Fruit fly (Drosophila melanogaster) whole organism, wandering third instar larva: ENCODE results near the gene CG42571.
A peak's percentile ranks its signal among the peaks of the same experiment; 100 is the strongest.

Experiments used
- Abd-B ChIP-seq: fragments of >200 bp; optimal IDR thresholded peaks from 2 replicates; lab custom pipeline; 2017; ENCODE audit warnings: missing biosample characterization, missing genetic modification characterization
- CG32264 ChIP-seq: fragments of 200-800 bp; sonication (Bioruptor generic); optimal IDR thresholded peaks from 2 replicates; lab custom pipeline; 2016; ENCODE audit warnings: missing biosample characterization, missing genetic modification characterization
- CG9705 ChIP-seq: fragments of 200-800 bp; sonication (Bioruptor generic); optimal IDR thresholded peaks from 2 replicates; lab custom pipeline; 2018; ENCODE audit warnings: missing biosample characterization, mild to moderate bottlenecking, missing genetic modification characterization
- CrebA ChIP-seq: fragments of 200-800 bp; sonication (Bioruptor generic); optimal IDR thresholded peaks from 2 replicates; lab custom pipeline; 2016; ENCODE audit warnings: missing biosample characterization, mild to moderate bottlenecking, missing genetic modification characterization, borderline replicate concordance
- Dfd ChIP-seq: fragments of >200 bp; optimal IDR thresholded peaks from 2 replicates; lab custom pipeline; 2017; ENCODE audit warnings: missing biosample characterization, missing genetic modification characterization
- Dif ChIP-seq: fragments of 200-275, 200-300 bp; sonication (Bioruptor generic); optimal IDR thresholded peaks from 2 replicates; lab custom pipeline; 2018; ENCODE audit warnings: missing biosample characterization, missing genetic modification characterization; ENCODE audit not compliant: partially characterized antibody
- GATAd ChIP-seq: sonication (Bioruptor generic); optimal IDR thresholded peaks from 2 replicates; lab custom pipeline; 2016; ENCODE audit warnings: missing biosample characterization, missing genetic modification characterization
- HLH106 ChIP-seq: fragments of 200-800 bp; optimal IDR thresholded peaks from 3 replicates; lab custom pipeline; 2019; ENCODE audit warnings: missing biosample characterization, mild to moderate bottlenecking, missing genetic modification characterization, moderate library complexity
- Hnf4 ChIP-seq: fragments of 200-800 bp; sonication (Bioruptor generic); optimal IDR thresholded peaks from 2 replicates; lab custom pipeline; 2016; ENCODE audit warnings: missing biosample characterization, mild to moderate bottlenecking, missing genetic modification characterization
- Hr83 ChIP-seq: fragments of 200-300 bp; sonication (Bioruptor generic); optimal IDR thresholded peaks from 2 replicates; lab custom pipeline; 2016; ENCODE audit warnings: missing biosample characterization, mild to moderate bottlenecking, missing genetic modification characterization, moderate library complexity; ENCODE audit not compliant: poor library complexity, severe bottlenecking
- Jra ChIP-seq: sonication (Bioruptor generic); optimal IDR thresholded peaks from 2 replicates; lab custom pipeline; 2016; ENCODE audit warnings: missing biosample characterization, missing genetic modification characterization
- Mio ChIP-seq: sonication (Bioruptor generic); optimal IDR thresholded peaks from 2 replicates; lab custom pipeline; 2016; ENCODE audit warnings: missing biosample characterization, missing genetic modification characterization
- Myc ChIP-seq: fragments of >200 bp; optimal IDR thresholded peaks from 2 replicates; lab custom pipeline; 2017
- N ChIP-seq: fragments of >200 bp; optimal IDR thresholded peaks from 2 replicates; lab custom pipeline; 2018; ENCODE audit warnings: missing biosample characterization, missing external identifiers, missing genetic modification characterization
- OdsH ChIP-seq: fragments of 200-800 bp; sonication (Bioruptor generic); optimal IDR thresholded peaks from 2 replicates; lab custom pipeline; 2016; ENCODE audit warnings: missing biosample characterization, mild to moderate bottlenecking, missing genetic modification characterization
- Rel ChIP-seq, 2 experiments: fragments of 200-800 bp; sonication (Bioruptor generic) in 1 of 2; optimal IDR thresholded peaks; 2 replicates in 1 of 2; 3 replicates in 1 of 2; lab custom pipeline; 2016 to 2019; ENCODE audit warnings: mild to moderate bottlenecking in 2 of 2, missing biosample characterization in 2 of 2, missing genetic modification characterization in 2 of 2, moderate library complexity in 1 of 2
- Vsx2 ChIP-seq: fragments of 200-300, 225-300 bp; sonication (Bioruptor generic); optimal IDR thresholded peaks from 2 replicates; lab custom pipeline; 2018; ENCODE audit warnings: missing biosample characterization, missing genetic modification characterization; ENCODE audit not compliant: partially characterized antibody
- br ChIP-seq: fragments of 200-800 bp; sonication (Bioruptor generic); optimal IDR thresholded peaks from 2 replicates; lab custom pipeline; 2016; ENCODE audit warnings: missing biosample characterization, missing genetic modification characterization
- brk ChIP-seq: fragments of 200-800 bp; sonication (Bioruptor generic); optimal IDR thresholded peaks from 2 replicates; lab custom pipeline; 2016; ENCODE audit warnings: missing biosample characterization, mild to moderate bottlenecking, missing genetic modification characterization
- dl ChIP-seq, 2 experiments: fragments of 175-275, 200-275 bp in 1 of 2; fragments of 200-275 bp in 1 of 2; sonication (Bioruptor generic); optimal IDR thresholded peaks; lab custom pipeline; 2018; ENCODE audit warnings: mild to moderate bottlenecking in 2 of 2, missing biosample characterization in 2 of 2, missing genetic modification characterization in 2 of 2, moderate library complexity in 2 of 2; ENCODE audit not compliant: partially characterized antibody in 2 of 2, insufficient read depth in 1 of 2
- dsf ChIP-seq: sonication (Bioruptor generic); optimal IDR thresholded peaks from 2 replicates; lab custom pipeline; 2016; ENCODE audit warnings: missing biosample characterization, missing genetic modification characterization, borderline replicate concordance
- ey ChIP-seq: fragments of 200-800 bp; sonication (Bioruptor generic); optimal IDR thresholded peaks from 2 replicates; lab custom pipeline; 2016; ENCODE audit warnings: missing biosample characterization, missing genetic modification characterization
- foxo ChIP-seq, 2 experiments: fragments of 200-800 bp; sonication (Bioruptor generic); optimal IDR thresholded peaks; 2 replicates in 1 of 2; 3 replicates in 1 of 2; lab custom pipeline; 2016 to 2017; ENCODE audit warnings: missing biosample characterization in 2 of 2, missing genetic modification characterization in 2 of 2
- fru ChIP-seq: fragments of 200-800 bp; sonication (Bioruptor generic); optimal IDR thresholded peaks from 3 replicates; lab custom pipeline; 2016; ENCODE audit warnings: missing biosample characterization, mild to moderate bottlenecking, missing genetic modification characterization
- h ChIP-seq: fragments of 200-800 bp; sonication (Bioruptor generic); optimal IDR thresholded peaks from 3 replicates; lab custom pipeline; 2016; ENCODE audit warnings: missing biosample characterization, mild to moderate bottlenecking, missing genetic modification characterization
- lola ChIP-seq: fragments of >200 bp; optimal IDR thresholded peaks from 2 replicates; lab custom pipeline; 2017; ENCODE audit warnings: missing biosample characterization, missing genetic modification characterization
- psq ChIP-seq: fragments of 200-800 bp; sonication (Bioruptor generic); optimal IDR thresholded peaks from 3 replicates; lab custom pipeline; 2017; ENCODE audit warnings: missing biosample characterization, mild to moderate bottlenecking, missing genetic modification characterization, moderate library complexity
- rgr ChIP-seq: fragments of 200-800 bp; sonication (Bioruptor generic); optimal IDR thresholded peaks from 3 replicates; lab custom pipeline; 2016; ENCODE audit warnings: missing biosample characterization, mild to moderate bottlenecking, missing genetic modification characterization
- sage ChIP-seq: fragments of 200-800 bp; sonication (Bioruptor generic); optimal IDR thresholded peaks from 2 replicates; lab custom pipeline; 2016; ENCODE audit warnings: missing biosample characterization, mild to moderate bottlenecking, missing genetic modification characterization
- tai ChIP-seq: sonication (Bioruptor generic); optimal IDR thresholded peaks from 2 replicates; lab custom pipeline; 2016; ENCODE audit warnings: missing biosample characterization, missing genetic modification characterization
- usp ChIP-seq: fragments of >200 bp; optimal IDR thresholded peaks from 2 replicates; lab custom pipeline; 2017; ENCODE audit warnings: missing biosample characterization, missing genetic modification characterization
- woc ChIP-seq: sonication (Bioruptor generic); optimal IDR thresholded peaks from 2 replicates; lab custom pipeline; 2016; ENCODE audit warnings: missing biosample characterization, mild to moderate bottlenecking, missing genetic modification characterization

Gene CG42571

DNA sequence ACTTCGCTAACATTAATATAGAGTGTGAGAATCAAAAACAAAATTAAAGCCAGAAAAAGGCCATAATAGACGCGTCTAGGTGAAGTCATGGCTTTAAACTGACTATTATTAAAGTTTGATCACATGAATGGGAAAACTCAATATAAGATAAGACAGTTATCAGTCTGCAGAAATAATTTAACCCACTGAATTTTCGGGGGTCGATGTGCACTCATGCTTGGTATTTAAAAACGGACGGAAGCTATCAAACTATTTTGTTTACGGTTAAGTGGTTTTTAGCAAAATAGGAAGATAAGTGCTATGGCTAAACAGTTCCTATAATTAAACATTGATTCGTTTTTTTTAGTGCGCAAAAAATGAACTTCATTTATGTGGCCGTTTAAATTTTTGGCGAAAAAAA lies 24.3 kb upstream of the CG42571 start, which contains the start of gene CG34451:
TSS of gene CG34451 (minus strand) at position 101 of the 400 bp plus-strand sequence.
- no peak for TF ChIP-seq Dif (GFP tag; lab: Kevin White, UChicago)
- TF ChIP-seq woc (GFP tag; lab: Kevin White, UChicago) = no peak
- TF ChIP-seq HLH106 (tag; lab: Kevin White, UChicago) = no peak
- TF ChIP-seq h (GFP tag; lab: Kevin White, UChicago) = no peak
- no peak for TF ChIP-seq foxo (GFP tag; optimal IDR thresholded peaks at IDR 0.05; lab: Kevin White, UChicago)
- no peak for TF ChIP-seq brk
- TF ChIP-seq dl (GFP tag; optimal IDR thresholded peaks at IDR 0.05; lab: Kevin White, UChicago; ENCODE audit: insufficient read depth in 1 of 2, partially characterized antibody in 2 of 2) = no peak
- TF ChIP-seq usp (GFP tag; lab: Kevin White, UChicago) = no peak
- TF ChIP-seq Rel (GFP tag; optimal IDR thresholded peaks at IDR 0.05; lab: Kevin White, UChicago) = no peak
- no peak for TF ChIP-seq Rel (tag; optimal IDR thresholded peaks at IDR 0.05; lab: Kevin White, UChicago)
- TF ChIP-seq tai (GFP tag; lab: Kevin White, UChicago) = no peak
- TF ChIP-seq CG32264 = no peak
- TF ChIP-seq dsf (GFP tag; lab: Kevin White, UChicago) = no peak
- TF ChIP-seq GATAd = no peak
- no peak for TF ChIP-seq CG9705 (GFP tag; lab: Kevin White, UChicago)
- no peak for TF ChIP-seq br (GFP tag; lab: Kevin White, UChicago)
- TF ChIP-seq Abd-B (GFP tag; lab: Kevin White, UChicago) = no peak
- no peak for TF ChIP-seq fru
- TF ChIP-seq Hr83 (GFP tag; lab: Kevin White, UChicago) = no peak
- TF ChIP-seq, all 38 proteins: peak for 0

DNA sequence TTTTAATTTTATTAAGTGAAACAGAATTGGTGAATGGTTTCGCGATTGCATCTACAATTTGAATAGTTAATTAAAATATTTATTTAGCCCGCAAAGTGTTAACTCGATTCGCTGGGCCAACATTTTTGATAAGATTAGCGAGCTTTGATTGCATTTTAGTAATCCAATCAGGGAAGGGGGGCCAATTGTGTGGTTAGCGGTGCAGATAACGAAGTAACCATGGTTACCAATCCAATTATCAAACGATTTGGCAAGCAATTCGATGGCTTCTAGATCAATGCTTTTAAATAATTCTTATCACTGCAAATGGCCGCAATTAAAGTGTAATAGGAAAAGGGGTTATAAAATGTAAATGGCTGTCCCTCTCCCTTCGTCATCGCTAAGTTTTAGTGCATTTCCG lies 23.9 kb upstream of the CG42571 start:
- TF ChIP-seq psq (GFP tag; lab: Kevin White, UChicago) (no peak), ey (GFP tag; lab: Kevin White, UChicago) (no peak), Dfd (GFP tag; lab: Kevin White, UChicago) (no peak), N (GFP tag; lab: Kevin White, UChicago) (no peak), Jra (GFP tag; lab: Kevin White, UChicago) (no peak), Rel (GFP tag; optimal IDR thresholded peaks at IDR 0.05; lab: Kevin White, UChicago) (no peak), Rel (tag; optimal IDR thresholded peaks at IDR 0.05; lab: Kevin White, UChicago) (no peak), CG32264 (no peak), Hnf4 (GFP tag; lab: Kevin White, UChicago) (no peak), OdsH (GFP tag; lab: Kevin White, UChicago) (no peak), Myc (lab: Kevin White, UChicago) (no peak), woc (GFP tag; lab: Kevin White, UChicago) (no peak), HLH106 (tag; lab: Kevin White, UChicago) (no peak), sage (no peak)
- TF ChIP-seq, all 38 proteins: peak for 0

DNA sequence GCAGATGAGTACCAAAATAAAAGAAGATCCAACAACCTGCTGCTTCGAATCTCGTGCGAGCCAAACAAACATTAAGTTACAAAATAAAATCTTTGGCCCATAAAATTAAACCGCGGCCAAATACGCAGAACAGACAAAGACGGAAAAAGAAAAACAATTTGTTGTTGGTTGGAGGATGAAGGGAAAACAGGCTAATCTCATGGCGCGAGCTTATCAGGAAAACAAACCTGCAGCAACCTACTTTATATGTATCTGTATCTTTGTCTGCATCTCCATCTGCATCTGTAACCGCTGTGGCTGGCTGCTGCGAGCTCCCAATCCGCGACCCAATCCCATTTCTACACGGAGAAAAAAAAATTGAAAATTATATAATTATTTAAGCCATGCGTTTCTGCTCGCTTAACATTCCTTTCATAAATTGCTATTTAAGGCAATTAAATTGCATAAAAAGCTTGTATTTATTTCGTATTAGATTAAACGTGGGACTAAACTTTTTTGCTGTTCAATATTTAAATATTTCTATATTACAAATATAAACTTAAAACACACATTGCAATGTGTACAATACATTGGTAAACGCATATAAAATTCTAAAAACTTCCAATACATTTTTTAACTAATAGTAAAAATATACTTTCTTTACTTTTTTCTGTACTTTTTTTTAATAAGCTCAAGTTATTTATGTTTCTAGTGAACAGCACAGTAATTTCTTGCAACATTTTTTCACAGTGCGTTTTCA lies 23.3 kb upstream of the CG42571 start:
- TF ChIP-seq Vsx2 (GFP tag; lab: Kevin White, UChicago) = no peak
- no peak for TF ChIP-seq rgr
- peak; percentile 28 for TF ChIP-seq psq (GFP tag; lab: Kevin White, UChicago)
- no peak for TF ChIP-seq Dfd (GFP tag; lab: Kevin White, UChicago)

DNA sequence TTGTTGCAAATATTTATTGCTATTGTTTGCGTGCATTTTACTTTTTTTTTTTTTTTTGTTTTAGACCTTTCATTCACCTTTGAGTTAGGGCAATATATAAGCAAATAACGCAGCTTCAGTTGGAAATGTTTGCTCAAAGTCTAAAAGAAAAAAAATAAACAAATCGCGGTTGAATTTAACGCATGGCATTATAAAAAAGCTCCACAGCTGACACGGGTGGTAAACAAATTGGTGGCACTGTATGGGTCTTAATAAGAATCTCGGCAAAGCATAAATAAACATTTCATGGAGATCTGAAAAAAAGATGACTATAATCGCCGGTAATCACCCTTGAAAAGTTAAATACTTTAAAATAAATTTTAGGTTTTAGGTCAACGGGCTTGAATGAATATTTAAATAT lies 21.8 kb upstream of the CG42571 start:
- no peak for TF ChIP-seq lola (GFP tag; lab: Kevin White, UChicago)
- no peak for TF ChIP-seq Abd-B (GFP tag; lab: Kevin White, UChicago)
- peak; percentile 18 for TF ChIP-seq OdsH (GFP tag; lab: Kevin White, UChicago)
- TF ChIP-seq Mio = no peak

DNA sequence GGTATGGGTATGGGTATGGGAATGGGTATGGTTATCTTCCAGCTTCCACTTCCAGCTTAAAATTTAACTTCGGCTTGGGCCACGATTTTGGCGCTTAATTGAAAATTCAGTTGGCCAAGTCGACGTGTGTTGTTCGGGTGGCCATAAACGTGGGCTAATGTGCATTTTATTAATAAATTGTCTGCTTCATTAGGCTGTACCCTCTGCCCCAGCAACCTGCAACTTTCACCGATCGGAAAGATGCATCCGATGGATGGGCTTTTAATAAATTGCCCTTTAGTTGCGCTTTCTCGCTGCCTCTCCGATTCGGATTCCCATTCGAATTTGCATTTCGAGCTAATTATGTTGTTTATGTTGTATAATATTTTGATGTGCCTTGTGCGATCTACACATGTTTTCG lies 21.1 kb upstream of the CG42571 start:
- TF ChIP-seq dsf (GFP tag; lab: Kevin White, UChicago) = no peak
- TF ChIP-seq psq (GFP tag; lab: Kevin White, UChicago) = no peak
- no peak for TF ChIP-seq CG9705 (GFP tag; lab: Kevin White, UChicago)
- no peak for TF ChIP-seq CrebA (GFP tag; lab: Kevin White, UChicago)
- TF ChIP-seq Jra (GFP tag; lab: Kevin White, UChicago) = no peak
- TF ChIP-seq Hnf4 (GFP tag; lab: Kevin White, UChicago) = no peak
- TF ChIP-seq Dfd (GFP tag; lab: Kevin White, UChicago) = no peak
- no peak for TF ChIP-seq Vsx2 (GFP tag; lab: Kevin White, UChicago)
